Fruit fly (Drosophila melanogaster) whole organism, prepupa: ENCODE measurements around the gene CG5447.

Experiments
- Blimp-1 ChIP-seq: fragments of 200-800 bp; sonication (Bioruptor generic); optimal IDR thresholded peaks from 3 replicates; lab custom pipeline; 2017; ENCODE audit warnings: missing biosample characterization, missing genetic modification characterization, mild to moderate bottlenecking, moderate library complexity, missing genetic modification reagents
- CG10631 ChIP-seq: fragments of 200-800 bp; sonication (Bioruptor generic); optimal IDR thresholded peaks from 2 replicates; lab custom pipeline; 2016; ENCODE audit warnings: missing biosample characterization, missing genetic modification characterization
- CG10669 ChIP-seq: fragments of 200-800 bp; sonication (Bioruptor generic); optimal IDR thresholded peaks from 3 replicates; lab custom pipeline; 2018; ENCODE audit warnings: missing biosample characterization, mild to moderate bottlenecking, missing genetic modification characterization, moderate library complexity
- CG11294 ChIP-seq: fragments of 200-800 bp; sonication (Bioruptor generic); IDR thresholded peaks from 2 replicates; pipeline ENCODE4 v1.3.6; 2022; ENCODE audit warnings: missing biosample characterization, missing genetic modification characterization
- CG11762 ChIP-seq: fragments of 200-800 bp; sonication (Bioruptor generic); optimal IDR thresholded peaks from 3 replicates; lab custom pipeline; 2016; ENCODE audit warnings: missing biosample characterization, missing genetic modification characterization; ENCODE audit not compliant: insufficient read depth
- CG11902 ChIP-seq: fragments of 200-800 bp; sonication (Bioruptor generic); optimal IDR thresholded peaks from 3 replicates; lab custom pipeline; 2016; ENCODE audit warnings: missing biosample characterization, missing genetic modification characterization
- CG15336 ChIP-seq: fragments of 200-800 bp; sonication (Bioruptor generic); IDR thresholded peaks from 2 replicates; pipeline ENCODE4 v1.3.6; 2022; ENCODE audit warnings: missing biosample characterization, missing genetic modification characterization
- CG16779 ChIP-seq: fragments of 200-800 bp; sonication (Bioruptor generic); optimal IDR thresholded peaks from 3 replicates; lab custom pipeline; 2017; ENCODE audit warnings: missing biosample characterization, mild to moderate bottlenecking, missing genetic modification characterization
- CG31627 ChIP-seq: fragments of 200-800 bp; sonication (Bioruptor generic); optimal IDR thresholded peaks from 3 replicates; lab custom pipeline; 2016; ENCODE audit warnings: missing biosample characterization, missing genetic modification characterization
- CG32006 ChIP-seq: fragments of 200-800 bp; sonication (Bioruptor generic); optimal IDR thresholded peaks from 3 replicates; lab custom pipeline; 2017; ENCODE audit warnings: missing biosample characterization, mild to moderate bottlenecking, missing genetic modification characterization
- CG34406 ChIP-seq: fragments of 200-800 bp; sonication (Bioruptor generic); optimal IDR thresholded peaks from 3 replicates; lab custom pipeline; 2016; ENCODE audit warnings: missing biosample characterization, missing genetic modification characterization
- CG3919 ChIP-seq: fragments of 200-800 bp; sonication (Bioruptor generic); optimal IDR thresholded peaks from 3 replicates; lab custom pipeline; 2016; ENCODE audit warnings: missing biosample characterization, missing genetic modification characterization
- CG4318 ChIP-seq: fragments of 200-800 bp; sonication (Bioruptor generic); optimal IDR thresholded peaks from 3 replicates; lab custom pipeline; 2017; ENCODE audit warnings: missing biosample characterization, mild to moderate bottlenecking, missing genetic modification characterization
- CG6163 ChIP-seq: fragments of 200-800 bp; sonication (Bioruptor generic); IDR thresholded peaks from 3 replicates; pipeline ENCODE4 v1.3.6; 2022; ENCODE audit warnings: missing biosample characterization, missing genetic modification characterization
- CG6276 ChIP-seq: fragments of 200-800 bp; sonication (Bioruptor generic); optimal IDR thresholded peaks from 2 replicates; lab custom pipeline; 2017; ENCODE audit warnings: missing biosample characterization, mild to moderate bottlenecking, missing genetic modification characterization
- CG6792 ChIP-seq: fragments of 200-800 bp; sonication (Bioruptor generic); optimal IDR thresholded peaks from 3 replicates; lab custom pipeline; 2016; ENCODE audit warnings: missing biosample characterization, missing genetic modification characterization
- CG6854 ChIP-seq: fragments of 200-800 bp; sonication (Bioruptor generic); optimal IDR thresholded peaks from 2 replicates; lab custom pipeline; 2017; ENCODE audit warnings: missing biosample characterization, mild to moderate bottlenecking, missing genetic modification characterization
- CG7368 ChIP-seq: fragments of 200-800 bp; sonication (Bioruptor generic); optimal IDR thresholded peaks from 3 replicates; lab custom pipeline; 2016; ENCODE audit warnings: missing biosample characterization, missing genetic modification characterization
- CG8319 ChIP-seq: fragments of 200-800 bp; sonication (Bioruptor generic); optimal IDR thresholded peaks from 3 replicates; lab custom pipeline; 2016; ENCODE audit warnings: missing biosample characterization, missing genetic modification characterization
- CG8632 ChIP-seq: fragments of 200-800 bp; sonication (Bioruptor generic); optimal IDR thresholded peaks from 3 replicates; lab custom pipeline; 2016; ENCODE audit warnings: missing biosample characterization, missing genetic modification characterization
- CG9139 ChIP-seq: fragments of 200-800 bp; sonication (Bioruptor generic); optimal IDR thresholded peaks from 3 replicates; lab custom pipeline; 2017; ENCODE audit warnings: missing biosample characterization, mild to moderate bottlenecking, missing genetic modification characterization
- Eip75B ChIP-seq: fragments of 200-800 bp; sonication (Bioruptor generic); optimal IDR thresholded peaks from 3 replicates; lab custom pipeline; 2016; ENCODE audit warnings: missing biosample characterization, missing genetic modification characterization
- Eip78C ChIP-seq: fragments of 200-800 bp; sonication (Bioruptor generic); peaks from one replicate; lab custom pipeline; 2016; ENCODE audit warnings: missing biosample characterization, missing genetic modification characterization
- Eip93F ChIP-seq: fragments of 200-800 bp; sonication (Bioruptor generic); optimal IDR thresholded peaks from 2 replicates; lab custom pipeline; 2016; ENCODE audit warnings: missing biosample characterization, mild to moderate bottlenecking, missing genetic modification characterization
- Hr38 ChIP-seq: sonication (Bioruptor generic); optimal IDR thresholded peaks from 2 replicates; lab custom pipeline; 2016; ENCODE audit warnings: missing biosample characterization, missing genetic modification characterization
- Hr39 ChIP-seq: fragments of 200-800 bp; sonication (Bioruptor generic); optimal IDR thresholded peaks from 2 replicates; lab custom pipeline; 2016; ENCODE audit warnings: missing biosample characterization, missing genetic modification characterization
- Hr4 ChIP-seq: fragments of 200-800 bp; sonication (Bioruptor generic); optimal IDR thresholded peaks from 3 replicates; lab custom pipeline; 2016; ENCODE audit warnings: missing biosample characterization, missing genetic modification characterization
- Met ChIP-seq: fragments of 200-800 bp; sonication (Bioruptor generic); optimal IDR thresholded peaks from 3 replicates; lab custom pipeline; 2016; ENCODE audit warnings: missing biosample characterization, missing genetic modification characterization
- OdsH ChIP-seq: fragments of 200-800 bp; sonication (Bioruptor generic); optimal IDR thresholded peaks from 3 replicates; lab custom pipeline; 2016; ENCODE audit warnings: missing biosample characterization, missing genetic modification characterization
- Sox14 ChIP-seq: fragments of 200-800 bp; sonication (Bioruptor generic); optimal IDR thresholded peaks from 3 replicates; lab custom pipeline; 2016; ENCODE audit warnings: missing biosample characterization, missing genetic modification characterization
- acj6 ChIP-seq: fragments of 200-800 bp; sonication (Bioruptor generic); optimal IDR thresholded peaks from 3 replicates; lab custom pipeline; 2016; ENCODE audit warnings: missing biosample characterization, missing genetic modification characterization
- dac ChIP-seq: fragments of 200-800 bp; sonication (Bioruptor generic); optimal IDR thresholded peaks from 2 replicates; lab custom pipeline; 2017; ENCODE audit warnings: missing biosample characterization, mild to moderate bottlenecking, missing genetic modification characterization
- dsx ChIP-seq: fragments of 200-800 bp; optimal IDR thresholded peaks from 3 replicates; lab custom pipeline; 2019; ENCODE audit warnings: missing biosample characterization, mild to moderate bottlenecking, missing genetic modification characterization, moderate library complexity; ENCODE audit not compliant: poor library complexity, severe bottlenecking
- eg ChIP-seq: fragments of 200-800 bp; sonication (Bioruptor generic); IDR thresholded peaks from 3 replicates; pipeline ENCODE4 v1.3.6; 2022; ENCODE audit warnings: missing biosample characterization, missing genetic modification characterization
- esn ChIP-seq: fragments of 200-800 bp; sonication (Bioruptor generic); optimal IDR thresholded peaks from 2 replicates; lab custom pipeline; 2016; ENCODE audit warnings: missing biosample characterization, mild to moderate bottlenecking, missing genetic modification characterization, moderate library complexity
- fd59A ChIP-seq: fragments of 200-800 bp; sonication (Bioruptor generic); optimal IDR thresholded peaks from 2 replicates; lab custom pipeline; 2017; ENCODE audit warnings: missing biosample characterization, mild to moderate bottlenecking, missing genetic modification characterization, missing genetic modification reagents
- fd85E ChIP-seq: fragments of 200-800 bp; sonication (Bioruptor generic); optimal IDR thresholded peaks from 3 replicates; lab custom pipeline; 2016; ENCODE audit warnings: missing biosample characterization, missing genetic modification characterization
- fkh ChIP-seq: fragments of 200-800 bp; sonication (Bioruptor generic); optimal IDR thresholded peaks from 3 replicates; lab custom pipeline; 2017; ENCODE audit warnings: missing biosample characterization, mild to moderate bottlenecking, missing genetic modification characterization, moderate library complexity
- lz ChIP-seq: fragments of 200-800 bp; sonication (Bioruptor generic); optimal IDR thresholded peaks from 3 replicates; lab custom pipeline; 2016; ENCODE audit warnings: missing biosample characterization, missing genetic modification characterization
- net ChIP-seq: fragments of 200-800 bp; sonication (Bioruptor generic); optimal IDR thresholded peaks from 3 replicates; lab custom pipeline; 2016; ENCODE audit warnings: missing biosample characterization, missing genetic modification characterization
- pdm3 ChIP-seq: fragments of 200-800 bp; sonication (Bioruptor generic); optimal IDR thresholded peaks from 3 replicates; lab custom pipeline; 2016; ENCODE audit warnings: missing biosample characterization, missing genetic modification characterization
- spab ChIP-seq: fragments of 200-800 bp; sonication (Bioruptor generic); optimal IDR thresholded peaks from 2 replicates; lab custom pipeline; 2017; ENCODE audit warnings: missing biosample characterization, mild to moderate bottlenecking, missing genetic modification characterization, missing genetic modification reagents
- ss ChIP-seq, 2 experiments: fragments of 200-800 bp; sonication (Bioruptor generic); optimal IDR thresholded peaks; 2 replicates in 1 of 2; 3 replicates in 1 of 2; lab custom pipeline; 2017 to 2018; ENCODE audit warnings: mild to moderate bottlenecking in 2 of 2, missing biosample characterization in 2 of 2, missing genetic modification characterization in 2 of 2, moderate library complexity in 1 of 2
- svp ChIP-seq: fragments of 200-800 bp; sonication (Bioruptor generic); peaks from one replicate; lab custom pipeline; 2016; ENCODE audit warnings: missing biosample characterization, missing genetic modification characterization
- topi ChIP-seq: fragments of 200-800 bp; sonication (Bioruptor generic); optimal IDR thresholded peaks from 3 replicates; lab custom pipeline; 2016; ENCODE audit warnings: missing biosample characterization, missing genetic modification characterization
- vri ChIP-seq: fragments of 200-800 bp; sonication (Bioruptor generic); optimal IDR thresholded peaks from 3 replicates; lab custom pipeline; 2016; ENCODE audit warnings: missing biosample characterization, mild to moderate bottlenecking, missing genetic modification characterization

Gene CG5447

DNA sequence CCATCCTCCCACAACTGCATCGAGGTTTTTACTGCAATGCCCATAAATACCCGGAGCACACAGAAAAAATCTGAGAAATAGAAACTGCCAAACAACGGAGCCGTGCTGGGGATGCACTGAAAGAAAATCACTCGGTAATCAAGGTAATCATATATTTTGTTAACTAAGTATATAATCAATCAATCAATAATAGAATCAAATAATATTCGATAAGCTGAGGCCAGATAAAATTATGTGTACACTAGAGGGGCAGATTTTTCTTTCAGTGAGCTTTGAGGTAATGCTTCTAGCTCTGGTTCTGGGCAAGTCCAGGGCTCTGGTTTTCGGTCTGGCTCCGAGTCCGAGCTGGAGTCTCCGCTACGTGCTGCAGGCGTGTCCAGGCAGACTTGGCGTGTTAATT, 25.7 kb downstream of the CG5447 start (continued):
- TF ChIP-seq CG11294 (GFP tag; lab: Robert Waterston, UW) (peak; percentile 24; the same call in 1 of the 2 replicates), Hr38 (GFP tag; lab: Kevin White, UChicago) (no peak), Eip93F (GFP tag; lab: Kevin White, UChicago) (no peak), pdm3 (GFP tag; lab: Kevin White, UChicago) (peak; percentile 9), CG8319 (GFP tag; lab: Kevin White, UChicago) (no peak), esn (GFP tag; lab: Kevin White, UChicago) (no peak), CG11762 (GFP tag; lab: Kevin White, UChicago) (no peak), CG4318 (GFP tag; lab: Kevin White, UChicago) (no peak)
- TF ChIP-seq, all 60 proteins: peak for 13

DNA sequence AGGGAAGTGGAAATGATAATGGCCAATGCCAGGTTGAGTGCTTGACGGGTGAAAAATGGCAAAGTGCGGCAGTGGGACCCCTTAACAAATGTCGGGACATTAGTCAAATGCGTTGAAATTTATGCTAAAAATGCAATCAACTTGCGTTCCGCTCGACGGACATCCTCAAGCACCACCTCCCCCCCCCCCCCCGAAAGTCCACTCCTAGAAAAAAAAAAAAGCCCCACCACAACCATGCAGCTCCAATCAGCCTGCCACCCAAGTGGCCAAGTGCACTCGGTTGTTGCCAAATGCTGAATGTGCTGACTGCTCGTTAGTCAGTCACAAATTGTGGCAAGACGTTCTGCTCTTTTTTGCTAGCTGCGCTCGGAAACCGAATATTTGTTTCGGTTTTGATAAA, 26.3 kb downstream of the CG5447 start:
- TF ChIP-seq Hr39 (GFP tag; lab: Kevin White, UChicago) (no peak), Blimp-1 (no peak), CG11902 (GFP tag; lab: Kevin White, UChicago) (no peak), CG3919 (GFP tag; lab: Kevin White, UChicago) (no peak), Eip78C (GFP tag; lab: Kevin White, UChicago) (no peak), Eip75B (GFP tag; lab: Kevin White, UChicago) (no peak), eg (GFP tag; lab: Robert Waterston, UW) (no peak), CG7368 (no peak), CG16779 (tag; lab: Kevin White, UChicago) (no peak), fkh (GFP tag; lab: Kevin White, UChicago) (no peak), CG6276 (no peak), Eip93F (GFP tag; lab: Kevin White, UChicago) (no peak), topi (no peak), dsx (GFP tag; lab: Kevin White, UChicago) (no peak)

dm6 chr3R:26479208-26479607, 26.9 kb downstream of the CG5447 start:
- TF ChIP-seq CG16779 (tag; lab: Kevin White, UChicago) (no peak), acj6 (GFP tag; lab: Kevin White, UChicago) (peak; percentile 45), fd59A (GFP tag; lab: Kevin White, UChicago) (no peak), fkh (GFP tag; lab: Kevin White, UChicago) (no peak), fd85E (GFP tag; lab: Kevin White, UChicago) (no peak), CG9139 (GFP tag; lab: Kevin White, UChicago) (no peak), CG6163 (GFP tag; lab: Robert Waterston, UW) (peak; percentile 69), Eip75B (GFP tag; lab: Kevin White, UChicago) (peak; percentile 38), CG34406 (GFP tag; lab: Kevin White, UChicago) (no peak), CG10631 (GFP tag; lab: Kevin White, UChicago) (peak; percentile 60), vri (GFP tag; lab: Kevin White, UChicago) (no peak), Sox14 (GFP tag; lab: Kevin White, UChicago) (peak; percentile 48), ss (GFP tag; optimal IDR thresholded peaks at IDR 0.05; lab: Kevin White, UChicago) (peak in 1 of 2 experiments; percentile 51), Blimp-1 (no peak), CG10669 (peak; percentile 49), CG11902 (GFP tag; lab: Kevin White, UChicago) (no peak), CG31627 (GFP tag; lab: Kevin White, UChicago) (no peak), CG11294 (GFP tag; lab: Robert Waterston, UW) (no peak), Met (peak; percentile 9), svp (GFP tag; lab: Kevin White, UChicago) (peak; percentile 65), lz (GFP tag; lab: Kevin White, UChicago) (peak; percentile 11), Hr38 (GFP tag; lab: Kevin White, UChicago) (no peak), Eip78C (GFP tag; lab: Kevin White, UChicago) (peak; percentile 81), CG3919 (GFP tag; lab: Kevin White, UChicago) (peak; percentile 61), spab (GFP tag; lab: Kevin White, UChicago) (peak; percentile 24), CG15336 (GFP tag; lab: Robert Waterston, UW) (peak; percentile 66), CG32006 (peak; percentile 72), topi (peak; percentile 20), eg (GFP tag; lab: Robert Waterston, UW) (peak; percentile 68; the same call in 2 of the 3 replicates), Hr4 (peak; percentile 68), CG8632 (GFP tag; lab: Kevin White, UChicago) (no peak), dsx (GFP tag; lab: Kevin White, UChicago) (no peak), net (GFP tag; lab: Kevin White, UChicago) (no peak), CG7368 (peak; percentile 35), CG6854 (GFP tag; lab: Kevin White, UChicago) (no peak), dac (GFP tag; lab: Kevin White, UChicago) (peak; percentile 27), Hr39 (GFP tag; lab: Kevin White, UChicago) (no peak), CG6792 (GFP tag; lab: Kevin White, UChicago) (peak; percentile 6), OdsH (GFP tag; lab: Kevin White, UChicago) (peak; percentile 55)
